Worm (Caenorhabditis elegans) whole organism, late embryonic: ENCODE measurements around the gene Y39A3CL.4.

Experiments
- C08G9.2 ChIP-seq: sonication (generic microtip); optimal IDR thresholded peaks from 2 replicates; lab custom pipeline; 2016; ENCODE audit warnings: mild to moderate bottlenecking, missing genetic modification characterization, moderate library complexity, missing compliant biosample characterization
- C38D4.7 ChIP-seq: fragments of 200-800 bp; sonication (Bioruptor generic); optimal IDR thresholded peaks from 2 replicates; lab custom pipeline; 2018; ENCODE audit warnings: mild to moderate bottlenecking, missing genetic modification characterization, moderate library complexity, missing compliant biosample characterization
- F13H6.1 ChIP-seq: sonication (generic microtip); optimal IDR thresholded peaks from 2 replicates; lab custom pipeline; 2016; ENCODE audit warnings: missing genetic modification characterization, missing compliant biosample characterization
- K02D7.2 ChIP-seq: sonication (generic microtip); optimal IDR thresholded peaks from 2 replicates; lab custom pipeline; 2017; ENCODE audit warnings: mild to moderate bottlenecking, missing genetic modification characterization, missing compliant biosample characterization
- K09A11.1 ChIP-seq: sonication (generic microtip); optimal IDR thresholded peaks from 2 replicates; lab custom pipeline; 2017; ENCODE audit warnings: antibody characterized with exemption, mild to moderate bottlenecking, missing genetic modification characterization, missing compliant biosample characterization; ENCODE audit not compliant: insufficient read depth
- T23F11.4 ChIP-seq: fragments of 200-800 bp; sonication (Bioruptor generic); optimal IDR thresholded peaks from 2 replicates; lab custom pipeline; 2018; ENCODE audit warnings: mild to moderate bottlenecking, missing genetic modification characterization, missing compliant biosample characterization
- Y22D7AL.16 ChIP-seq: sonication (generic microtip); optimal IDR thresholded peaks from 2 replicates; lab custom pipeline; 2016; ENCODE audit warnings: missing genetic modification characterization, missing compliant biosample characterization
- ceh-19 ChIP-seq: fragments of 200-800 bp; sonication (Bioruptor generic); optimal IDR thresholded peaks from 2 replicates; lab custom pipeline; 2018; ENCODE audit warnings: mild to moderate bottlenecking, missing genetic modification characterization, missing compliant biosample characterization
- ceh-30 ChIP-seq: fragments of 150-350 bp; optimal IDR thresholded peaks from 2 replicates; lab custom pipeline; 2014; ENCODE audit warnings: missing biosample characterization, missing genetic modification characterization
- ceh-31 ChIP-seq: sonication (generic microtip); optimal IDR thresholded peaks from 2 replicates; lab custom pipeline; 2016; ENCODE audit warnings: missing genetic modification characterization, missing compliant biosample characterization
- ceh-45 ChIP-seq: fragments of 200-800 bp; sonication (Bioruptor generic); IDR thresholded peaks from 2 replicates; pipeline ENCODE4 v1.3.6; 2022; ENCODE audit warnings: missing genetic modification reagents, missing genetic modification characterization, missing compliant biosample characterization
- dve-1 ChIP-seq: sonication (generic microtip); optimal IDR thresholded peaks from 2 replicates; lab custom pipeline; 2017; ENCODE audit warnings: antibody characterized with exemption, mild to moderate bottlenecking, missing genetic modification characterization, missing compliant biosample characterization
- eyg-1 ChIP-seq: sonication (generic microtip); optimal IDR thresholded peaks from 2 replicates; lab custom pipeline; 2016; ENCODE audit warnings: missing genotype, missing genetic modification characterization, missing compliant biosample characterization
- fax-1 ChIP-seq: sonication (generic microtip); optimal IDR thresholded peaks from 2 replicates; lab custom pipeline; 2016; ENCODE audit warnings: missing genotype, missing genetic modification characterization, missing compliant biosample characterization
- gmeb-2 ChIP-seq: sonication (generic microtip); optimal IDR thresholded peaks from 2 replicates; lab custom pipeline; 2016; ENCODE audit warnings: missing genetic modification characterization, inconsistent platforms, missing compliant biosample characterization
- hlh-13 ChIP-seq: fragments of 200-800 bp; sonication (Bioruptor generic); optimal IDR thresholded peaks from 2 replicates; lab custom pipeline; 2018; ENCODE audit warnings: mild to moderate bottlenecking, missing genetic modification characterization, missing compliant biosample characterization
- hlh-6 ChIP-seq: sonication (generic microtip); optimal IDR thresholded peaks from 2 replicates; lab custom pipeline; 2016; ENCODE audit warnings: missing genotype, missing genetic modification characterization, missing compliant biosample characterization
- lim-6 ChIP-seq: sonication (generic microtip); optimal IDR thresholded peaks from 2 replicates; lab custom pipeline; 2016; ENCODE audit warnings: missing genetic modification characterization, missing compliant biosample characterization
- mec-3 ChIP-seq: sonication (generic microtip); optimal IDR thresholded peaks from 2 replicates; lab custom pipeline; 2016; ENCODE audit warnings: borderline replicate concordance, missing genetic modification characterization, missing compliant biosample characterization
- nfya-1 ChIP-seq: sonication (generic microtip); optimal IDR thresholded peaks from 2 replicates; lab custom pipeline; 2017; ENCODE audit warnings: missing genetic modification characterization, mild to moderate bottlenecking, missing compliant biosample characterization, antibody characterized with exemption, moderate library complexity
- nhr-232 ChIP-seq: sonication (generic microtip); optimal IDR thresholded peaks from 2 replicates; lab custom pipeline; 2016; ENCODE audit warnings: missing genetic modification characterization, missing compliant biosample characterization
- odd-2 ChIP-seq: sonication (generic microtip); optimal IDR thresholded peaks from 2 replicates; lab custom pipeline; 2017; ENCODE audit warnings: antibody characterized with exemption, mild to moderate bottlenecking, missing genetic modification characterization, missing compliant biosample characterization
- pat-9 ChIP-seq: fragments of 200-800 bp; sonication (Bioruptor generic); optimal IDR thresholded peaks from 2 replicates; lab custom pipeline; 2018; ENCODE audit warnings: mild to moderate bottlenecking, missing genetic modification characterization, moderate library complexity, missing compliant biosample characterization
- pax-1 ChIP-seq: fragments of 150-350 bp; optimal IDR thresholded peaks from 2 replicates; lab custom pipeline; 2014; ENCODE audit warnings: missing biosample characterization, missing genetic modification characterization
- pha-2 ChIP-seq: sonication (generic microtip); optimal IDR thresholded peaks from 2 replicates; lab custom pipeline; 2017; ENCODE audit warnings: mild to moderate bottlenecking, missing genetic modification characterization, missing compliant biosample characterization
- pros-1 ChIP-seq: fragments of 150-350 bp; optimal IDR thresholded peaks from 2 replicates; lab custom pipeline; 2014; ENCODE audit warnings: missing biosample characterization, missing genetic modification reagents, missing genetic modification characterization
- ref-2 ChIP-seq: sonication (generic microtip); optimal IDR thresholded peaks from 2 replicates; lab custom pipeline; 2016; ENCODE audit warnings: missing genetic modification characterization, missing compliant biosample characterization
- rnt-1 ChIP-seq: sonication (generic microtip); optimal IDR thresholded peaks from 2 replicates; lab custom pipeline; 2016; ENCODE audit warnings: missing genetic modification characterization, missing compliant biosample characterization
- sdc-2 ChIP-seq: sonication (generic microtip); optimal IDR thresholded peaks from 2 replicates; lab custom pipeline; 2016; ENCODE audit warnings: missing genotype, missing genetic modification characterization, missing compliant biosample characterization
- sox-4 ChIP-seq: sonication (generic microtip); optimal IDR thresholded peaks from 2 replicates; lab custom pipeline; 2017; ENCODE audit warnings: mild to moderate bottlenecking, missing genetic modification characterization, inconsistent platforms, missing compliant biosample characterization
- syd-9 ChIP-seq: sonication (generic microtip); optimal IDR thresholded peaks from 2 replicates; lab custom pipeline; 2016; ENCODE audit warnings: mild to moderate bottlenecking, missing genetic modification characterization, moderate library complexity, missing compliant biosample characterization
- tbx-2 ChIP-seq: sonication (generic microtip); optimal IDR thresholded peaks from 2 replicates; lab custom pipeline; 2016; ENCODE audit warnings: missing genetic modification characterization, missing compliant biosample characterization
- unc-3 ChIP-seq, 2 experiments: fragments of 200-800 bp in 1 of 2; sonication (Bioruptor generic) in 1 of 2; sonication (generic microtip) in 1 of 2; conservative IDR thresholded peaks in 1 of 2; optimal IDR thresholded peaks in 1 of 2; 2 replicates each; pipeline versions ENCODE4 v1.3.6 to Lab custom; 2016 to 2022; ENCODE audit warnings: missing compliant biosample characterization in 2 of 2, missing genetic modification characterization in 2 of 2, missing genetic modification reagents in 1 of 2
- unc-42 ChIP-seq: sonication (generic microtip); optimal IDR thresholded peaks from 2 replicates; lab custom pipeline; 2016; ENCODE audit warnings: missing genotype, missing genetic modification characterization, missing compliant biosample characterization

The Y39A3CL.4 gene

ce11 chrIII:1788033-1788432, 10.2 kb upstream of the Y39A3CL.4 start, which contains the start of gene rimb-1:
Gene rimb-1, plus strand, starts transcription at chrIII:1788333.
- TF ChIP-seq pax-1 (tag; lab: Kevin White, UChicago) (no peak), K09A11.1 (tag; lab: Kevin White, UChicago) (no peak), C38D4.7 (GFP tag; lab: Kevin White, UChicago) (no peak), lim-6 (tag; lab: Kevin White, UChicago) (no peak), unc-3 (GFP tag; conservative IDR thresholded peaks at IDR 0.05; lab: Robert Waterston, UW) (no peak), unc-3 (tag; optimal IDR thresholded peaks at IDR 0.05; lab: Kevin White, UChicago) (no peak), ceh-31 (no peak), ceh-30 (tag; lab: Kevin White, UChicago) (no peak), pat-9 (tag; lab: Kevin White, UChicago) (no peak), hlh-13 (GFP tag; lab: Kevin White, UChicago) (no peak), tbx-2 (tag; lab: Kevin White, UChicago) (no peak), hlh-6 (tag; lab: Kevin White, UChicago) (no peak), dve-1 (tag; lab: Kevin White, UChicago) (no peak)
- TF ChIP-seq, all 69 proteins: peak for 0

DNA sequence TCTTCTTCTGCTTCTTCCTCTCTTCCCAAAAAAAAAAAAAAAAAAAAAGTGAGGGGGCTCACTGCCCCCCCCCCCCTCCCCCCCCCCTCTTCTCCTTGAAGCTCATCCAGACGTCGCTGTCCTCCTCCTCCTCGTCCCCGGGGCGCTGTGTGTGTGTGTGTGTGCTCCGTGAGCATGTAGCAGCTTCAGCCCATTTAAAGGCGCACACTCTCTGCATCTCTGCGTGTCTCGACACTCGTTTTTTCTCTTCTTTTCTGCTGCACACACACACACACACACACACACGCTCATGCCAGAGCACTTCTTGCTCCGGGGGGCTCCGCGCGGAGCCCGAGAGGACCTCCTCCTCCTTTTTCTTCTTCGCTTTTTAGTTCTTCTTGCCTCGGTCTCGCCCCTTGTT, 7.9 kb upstream of the Y39A3CL.4 start:
- TF ChIP-seq T23F11.4 (no peak), nfya-1 (tag; lab: Kevin White, UChicago) (peak; percentile 36), fax-1 (tag; lab: Kevin White, UChicago) (no peak), ceh-19 (GFP tag; lab: Kevin White, UChicago) (no peak), unc-42 (tag; lab: Kevin White, UChicago) (peak; percentile 12), gmeb-2 (no peak), mec-3 (tag; lab: Kevin White, UChicago) (no peak), C08G9.2 (tag; lab: Kevin White, UChicago) (no peak), tbx-2 (tag; lab: Kevin White, UChicago) (peak; percentile 4), pros-1 (no peak), rnt-1 (no peak), eyg-1 (tag; lab: Kevin White, UChicago) (no peak), ceh-31 (peak; percentile 59), hlh-13 (GFP tag; lab: Kevin White, UChicago) (no peak)

DNA sequence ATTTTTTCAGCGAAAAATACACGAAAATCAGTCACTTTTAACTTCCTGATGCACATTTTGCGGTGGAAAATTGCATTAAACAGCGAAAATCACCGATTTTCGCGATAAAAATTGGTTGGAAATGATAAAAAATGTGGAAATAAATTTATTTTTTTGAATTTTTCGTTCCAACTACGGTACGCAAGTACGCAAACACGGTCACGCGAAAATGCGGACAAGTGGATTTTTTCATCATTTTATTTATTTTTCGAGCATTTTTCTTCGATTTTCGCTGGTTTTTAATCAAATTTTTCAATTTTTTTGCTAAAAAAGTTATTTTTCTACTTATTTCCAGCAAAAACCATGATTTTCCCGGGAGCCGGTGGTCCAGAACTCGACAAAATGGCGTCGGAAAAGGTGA, 401 bp downstream of the Y39A3CL.4 start, which contains the start of gene Y39A3CL.3:
Gene Y39A3CL.3, plus strand, starts transcription at position 335 of the 400 bp plus-strand sequence.
- TF ChIP-seq pros-1 (no peak), ceh-45 (no peak), nfya-1 (tag; lab: Kevin White, UChicago) (peak; percentile 5), nhr-232 (tag; lab: Kevin White, UChicago) (no peak), odd-2 (no peak)

ce11 chrIII:1769993-1770392, 7.9 kb downstream of the Y39A3CL.4 start, which contains the start of gene tbx-43:
Gene tbx-43, minus strand, starts transcription at chrIII:1770093.
- TF ChIP-seq tbx-2 (tag; lab: Kevin White, UChicago) (no peak), mec-3 (tag; lab: Kevin White, UChicago) (no peak), sdc-2 (tag; lab: Kevin White, UChicago) (no peak), Y22D7AL.16 (tag; lab: Kevin White, UChicago) (no peak), pros-1 (no peak), K02D7.2 (tag; lab: Kevin White, UChicago) (no peak), hlh-13 (GFP tag; lab: Kevin White, UChicago) (no peak)

ce11 chrIII:1764463-1764862, 13.4 kb downstream of the Y39A3CL.4 start:
- TF ChIP-seq pha-2 (tag; lab: Kevin White, UChicago) (no peak), dve-1 (tag; lab: Kevin White, UChicago) (no peak), F13H6.1 (tag; lab: Kevin White, UChicago) (no peak), syd-9 (tag; lab: Kevin White, UChicago) (no peak), ref-2 (tag; lab: Kevin White, UChicago) (no peak), sox-4 (tag; lab: Kevin White, UChicago) (no peak)
